Fruit fly (Drosophila melanogaster) whole organism, embryonic: ENCODE results near the gene CG15922.

Experiments
- Aef1 ChIP-seq: fragments of 200-800 bp; sonication (Bioruptor generic); IDR thresholded peaks from 3 replicates; pipeline ENCODE4 v1.3.6; 2022; ENCODE audit warnings: missing biosample characterization, missing genetic modification characterization
- CG1024 ChIP-seq: fragments of 200-800 bp; sonication (Bioruptor generic); IDR thresholded peaks from 2 replicates; pipeline ENCODE4 v1.3.6; 2022; ENCODE audit warnings: missing biosample characterization, missing genetic modification characterization
- CG10267 ChIP-seq: fragments of 200-800 bp; sonication (Bioruptor generic); optimal IDR thresholded peaks from 2 replicates; lab custom pipeline; 2018; ENCODE audit warnings: missing biosample characterization, mild to moderate bottlenecking, missing genetic modification characterization, moderate library complexity
- CG10959 ChIP-seq: fragments of 200-800 bp; sonication (Bioruptor generic); IDR thresholded peaks from 2 replicates; pipeline ENCODE4 v1.3.6; 2022; ENCODE audit warnings: missing biosample characterization, missing genetic modification characterization
- CG12071 ChIP-seq: fragments of 200-800 bp; sonication (Bioruptor generic); optimal IDR thresholded peaks from 3 replicates; lab custom pipeline; 2018; ENCODE audit warnings: missing biosample characterization, mild to moderate bottlenecking, missing genetic modification characterization
- CG1233 ChIP-seq: fragments of 200-800 bp; sonication (Bioruptor generic); optimal IDR thresholded peaks from 4 replicates; lab custom pipeline; 2018; ENCODE audit warnings: missing biosample characterization, mild to moderate bottlenecking, missing genetic modification characterization
- CG13287 ChIP-seq: fragments of 200-800 bp; sonication (Bioruptor generic); IDR thresholded peaks from 2 replicates; pipeline ENCODE4 v1.3.6; 2022; ENCODE audit warnings: missing biosample characterization, missing genetic modification characterization; ENCODE audit not compliant: partially characterized antibody
- CG13624 ChIP-seq: fragments of 200-800 bp; sonication (Bioruptor generic); optimal IDR thresholded peaks from 2 replicates; lab custom pipeline; 2016; ENCODE audit warnings: missing biosample characterization, missing genetic modification characterization
- CG15269 ChIP-seq: fragments of 200-800 bp; sonication (Bioruptor generic); optimal IDR thresholded peaks from 2 replicates; lab custom pipeline; 2018; ENCODE audit warnings: missing biosample characterization, mild to moderate bottlenecking, missing genetic modification characterization, moderate library complexity
- CG15601 ChIP-seq: fragments of 200-800 bp; sonication (Bioruptor generic); optimal IDR thresholded peaks from 3 replicates; lab custom pipeline; 2019; ENCODE audit warnings: missing biosample characterization, mild to moderate bottlenecking, missing genetic modification characterization, moderate library complexity
- CG17612 ChIP-seq: fragments of 200-800 bp; sonication (Bioruptor generic); IDR thresholded peaks from 2 replicates; pipeline ENCODE4 v1.3.6; 2022; ENCODE audit warnings: missing biosample characterization, missing genetic modification characterization
- CG1832 ChIP-seq: fragments of 200-800 bp; sonication (Bioruptor generic); optimal IDR thresholded peaks from 2 replicates; lab custom pipeline; 2017; ENCODE audit warnings: missing biosample characterization, mild to moderate bottlenecking, missing genetic modification characterization, inconsistent platforms
- CG18476 ChIP-seq: fragments of 200-800 bp; sonication (Bioruptor generic); optimal IDR thresholded peaks from 2 replicates; lab custom pipeline; 2016; ENCODE audit warnings: missing biosample characterization, mild to moderate bottlenecking, missing genetic modification characterization
- CG2116 ChIP-seq: fragments of 200-800 bp; sonication (Bioruptor generic); optimal IDR thresholded peaks from 3 replicates; lab custom pipeline; 2018; ENCODE audit warnings: missing biosample characterization, mild to moderate bottlenecking, missing genetic modification characterization
- CG32772 ChIP-seq: fragments of 200-800 bp; sonication (Bioruptor generic); IDR thresholded peaks from 2 replicates; pipeline ENCODE4 v1.3.6; 2022; ENCODE audit warnings: missing biosample characterization, missing genetic modification characterization
- CG5180 ChIP-seq: fragments of 200-800 bp; sonication (Bioruptor generic); optimal IDR thresholded peaks from 3 replicates; lab custom pipeline; 2017; ENCODE audit warnings: missing biosample characterization, missing genetic modification characterization, mild to moderate bottlenecking, moderate library complexity, missing genetic modification reagents
- CG6689 ChIP-seq: fragments of 200-800 bp; sonication (Bioruptor generic); IDR thresholded peaks from 2 replicates; pipeline ENCODE4 v1.3.6; 2022; ENCODE audit warnings: missing biosample characterization, missing genetic modification characterization
- CG8290 ChIP-seq, 3 experiments: fragments of 200-800 bp; sonication (Bioruptor generic); optimal IDR thresholded peaks; 2 replicates each; lab custom pipeline; 2016 to 2019; ENCODE audit warnings: missing biosample characterization in 3 of 3, missing genetic modification characterization in 3 of 3, mild to moderate bottlenecking in 2 of 3, moderate library complexity in 1 of 3
- CG9727 ChIP-seq: fragments of 200-800 bp; sonication (Bioruptor generic); optimal IDR thresholded peaks from 3 replicates; lab custom pipeline; 2017; ENCODE audit warnings: missing biosample characterization, mild to moderate bottlenecking, missing genetic modification characterization
- Dek ChIP-seq: fragments of 200-800 bp; sonication (Bioruptor generic); optimal IDR thresholded peaks from 3 replicates; lab custom pipeline; 2019; ENCODE audit warnings: missing biosample characterization, mild to moderate bottlenecking, missing genetic modification characterization, moderate library complexity
- Dref ChIP-seq: fragments of 200-800 bp; sonication (Bioruptor generic); IDR thresholded peaks from 2 replicates; pipeline ENCODE4 v1.3.6; 2022; ENCODE audit warnings: missing biosample characterization, missing genetic modification characterization
- Eip74EF ChIP-seq, 2 experiments: fragments of 200-800 bp in 1 of 2; fragments of >200 bp in 1 of 2; sonication (Bioruptor generic) in 1 of 2; optimal IDR thresholded peaks; 2 replicates each; lab custom pipeline; 2017 to 2019; ENCODE audit warnings: missing biosample characterization in 2 of 2, missing genetic modification characterization in 2 of 2, mild to moderate bottlenecking in 1 of 2, moderate library complexity in 1 of 2
- Ets65A ChIP-seq: fragments of 200-800 bp; sonication (Bioruptor generic); peaks from one replicate; lab custom pipeline; 2016; ENCODE audit warnings: missing biosample characterization, missing genetic modification characterization
- HHEX ChIP-seq: fragments of 200-800 bp; sonication (Bioruptor generic); optimal IDR thresholded peaks from 3 replicates; lab custom pipeline; 2017; ENCODE audit warnings: missing biosample characterization, mild to moderate bottlenecking, missing genetic modification characterization, missing genetic modification reagents
- MBD-R2 ChIP-seq: fragments of 200-800 bp; sonication (Bioruptor generic); IDR thresholded peaks from 2 replicates; pipeline ENCODE4 v1.3.6; 2022; ENCODE audit warnings: missing biosample characterization, missing genetic modification characterization
- MESR4 ChIP-seq: fragments of 200-800 bp; sonication (Bioruptor generic); optimal IDR thresholded peaks from 2 replicates; lab custom pipeline; 2018; ENCODE audit warnings: missing biosample characterization, mild to moderate bottlenecking, missing genetic modification characterization, moderate library complexity
- Optix ChIP-seq: fragments of 200-800 bp; sonication (Bioruptor generic); IDR thresholded peaks from 3 replicates; pipeline ENCODE4 v1.3.6; 2022; ENCODE audit warnings: missing biosample characterization, missing genetic modification characterization
- Ravus ChIP-seq: fragments of 200-800 bp; sonication (Bioruptor generic); IDR thresholded peaks from 2 replicates; pipeline ENCODE4 v1.3.6; 2022; ENCODE audit warnings: missing biosample characterization, missing genetic modification characterization
- Rfx ChIP-seq: fragments of 200-800 bp; sonication (Bioruptor generic); IDR thresholded peaks from 2 replicates; pipeline ENCODE4 v1.3.6; 2022; ENCODE audit warnings: missing biosample characterization, missing genetic modification characterization
- Xrp1 ChIP-seq: fragments of 200-800 bp; sonication (Bioruptor generic); IDR thresholded peaks from 2 replicates; pipeline ENCODE4 v1.3.6; 2022; ENCODE audit warnings: missing biosample characterization, missing genetic modification characterization
- br ChIP-seq: fragments of >200 bp; optimal IDR thresholded peaks from 2 replicates; lab custom pipeline; 2017
- dmrt11E ChIP-seq: fragments of 200-800 bp; sonication (Bioruptor generic); optimal IDR thresholded peaks from 3 replicates; lab custom pipeline; 2018; ENCODE audit warnings: missing biosample characterization, mild to moderate bottlenecking, missing genetic modification characterization, moderate library complexity
- dpn ChIP-seq, 2 experiments: fragments of 200-800 bp; sonication (Bioruptor generic); optimal IDR thresholded peaks; 3 replicates each; lab custom pipeline; 2016; ENCODE audit warnings: missing biosample characterization in 2 of 2, missing genetic modification characterization in 2 of 2
- esg ChIP-seq: fragments of 200-800 bp; sonication (Bioruptor generic); conservative IDR thresholded peaks from 2 replicates; pipeline ENCODE4 v1.3.6; 2022; ENCODE audit warnings: missing biosample characterization, missing genetic modification characterization
- eve ChIP-seq, 2 experiments: fragments of >200 bp; optimal IDR thresholded peaks; 2 replicates each; lab custom pipeline; 2017; ENCODE audit warnings: missing biosample characterization in 2 of 2, missing genetic modification characterization in 2 of 2
- gro ChIP-seq: fragments of 200-800 bp; sonication (Bioruptor generic); optimal IDR thresholded peaks from 2 replicates; lab custom pipeline; 2016; ENCODE audit warnings: missing biosample characterization, missing genetic modification characterization
- h ChIP-seq: fragments of >200 bp; optimal IDR thresholded peaks from 2 replicates; lab custom pipeline; 2017
- hb ChIP-seq: fragments of 200-800 bp; sonication (Bioruptor generic); IDR thresholded peaks from 3 replicates; pipeline ENCODE4 v1.3.6; 2022; ENCODE audit warnings: missing biosample characterization, missing genetic modification characterization; ENCODE audit not compliant: partially characterized antibody
- ind ChIP-seq: fragments of 200-800 bp; sonication (Bioruptor generic); optimal IDR thresholded peaks from 3 replicates; lab custom pipeline; 2016; ENCODE audit warnings: missing biosample characterization, missing genetic modification characterization
- lilli ChIP-seq: fragments of 200-800 bp; sonication (Bioruptor generic); optimal IDR thresholded peaks from 3 replicates; lab custom pipeline; 2016; ENCODE audit warnings: missing biosample characterization, missing genetic modification characterization
- oc ChIP-seq: fragments of 200-800 bp; sonication (Bioruptor generic); optimal IDR thresholded peaks from 2 replicates; lab custom pipeline; 2018; ENCODE audit warnings: missing biosample characterization, mild to moderate bottlenecking, missing genetic modification characterization, moderate library complexity
- pan ChIP-seq, 4 experiments: fragments of >200 bp in 3 of 4; fragments of 200-800 bp in 1 of 4; sonication (Bioruptor generic) in 1 of 4; optimal IDR thresholded peaks in 3 of 4; IDR thresholded peaks in 1 of 4; 2 replicates each; pipeline versions ENCODE4 v1.3.6 to Lab custom; 2017 to 2022; ENCODE audit warnings: missing biosample characterization in 2 of 4, missing genetic modification characterization in 2 of 4, mixed read lengths in 1 of 4
- scrt ChIP-seq: fragments of 200-800 bp; sonication (Bioruptor generic); optimal IDR thresholded peaks from 2 replicates; lab custom pipeline; 2018; ENCODE audit warnings: missing biosample characterization, mild to moderate bottlenecking, missing genetic modification characterization, moderate library complexity
- slp2 ChIP-seq: fragments of 200-800 bp; sonication (Bioruptor generic); optimal IDR thresholded peaks from 2 replicates; lab custom pipeline; 2016; ENCODE audit warnings: missing biosample characterization, missing genetic modification characterization
- sug ChIP-seq: fragments of 200-800 bp; optimal IDR thresholded peaks from 2 replicates; lab custom pipeline; 2019; ENCODE audit warnings: missing biosample characterization, mild to moderate bottlenecking, missing genetic modification characterization, moderate library complexity
- toy ChIP-seq: fragments of 200-800 bp; sonication (Bioruptor generic); IDR thresholded peaks from 2 replicates; pipeline ENCODE4 v1.3.6; 2022; ENCODE audit warnings: missing biosample characterization, missing genetic modification characterization
- tup ChIP-seq: fragments of 200-800 bp; sonication (Bioruptor generic); optimal IDR thresholded peaks from 2 replicates; lab custom pipeline; 2016; ENCODE audit warnings: missing biosample characterization, mild to moderate bottlenecking, missing genetic modification characterization, moderate library complexity
- wor ChIP-seq: fragments of 200-800 bp; sonication (Bioruptor generic); IDR thresholded peaks from 2 replicates; pipeline ENCODE4 v1.3.6; 2022; ENCODE audit warnings: missing biosample characterization, missing genetic modification characterization
- zfh1 ChIP-seq: fragments of 200-800 bp; sonication (Bioruptor generic); IDR thresholded peaks from 3 replicates; pipeline ENCODE4 v1.3.6; 2022; ENCODE audit warnings: missing biosample characterization, missing genetic modification characterization

Gene CG15922

DNA sequence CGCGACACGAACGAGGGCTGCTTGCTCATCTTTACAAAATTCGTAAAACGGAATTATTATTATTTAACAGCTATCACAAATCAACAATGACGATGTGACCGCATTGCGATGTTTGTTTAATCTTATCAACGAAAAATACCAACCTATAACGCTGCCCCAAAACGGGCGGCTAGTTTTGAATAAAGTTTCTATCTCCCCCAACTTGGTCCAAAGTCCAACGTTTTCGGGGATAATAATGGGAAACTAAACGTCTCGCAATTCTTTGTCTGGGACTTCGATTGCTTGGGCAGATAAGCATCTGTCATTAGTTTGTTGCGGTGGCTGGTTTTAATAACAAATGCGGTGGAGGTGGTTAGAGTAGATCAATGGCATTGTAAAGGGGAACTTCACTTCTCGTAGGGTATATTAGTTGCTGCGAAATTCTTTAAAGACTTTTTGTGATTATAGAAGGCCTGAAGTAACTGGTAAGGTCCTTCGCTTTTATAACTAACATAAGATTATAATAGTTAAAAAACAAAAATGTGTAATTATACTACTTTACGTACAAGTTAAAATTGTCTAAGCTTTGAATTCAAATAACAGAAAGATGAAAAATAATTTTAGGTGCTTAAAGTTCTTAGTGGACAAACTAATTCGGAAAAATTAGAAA, at the start of gene CG15922:
Gene CG15922, minus strand, starts transcription at position 262 of the 649 bp plus-strand sequence.
- TF ChIP-seq CG15601 (tag; lab: Kevin White, UChicago) (peak; percentile 17), slp2 (no peak), Ravus (GFP tag; lab: Robert Waterston, UW) (no peak), CG13287 (GFP tag; lab: Robert Waterston, UW) (no peak), CG5180 (GFP tag; lab: Kevin White, UChicago) (peak; percentile 31), pan (optimal IDR thresholded peaks at IDR 0.05; lab: Kevin White, UChicago) (no peak), pan (GFP tag; optimal IDR thresholded peaks at IDR 0.05 in 1 of 2, IDR thresholded peaks at IDR 0.05 in 1 of 2) (peak in 1 of 2 experiments; percentile 34), h (lab: Kevin White, UChicago) (no peak), toy (GFP tag; lab: Robert Waterston, UW) (no peak), Xrp1 (GFP tag; lab: Robert Waterston, UW) (0 out of 2 replicates have a peak, but pooled peaks have one; percentile 8), CG9727 (GFP tag; lab: Kevin White, UChicago) (peak; percentile 14), Aef1 (GFP tag; lab: Robert Waterston, UW) (peak; percentile 23; the same call in 1 of the 3 replicates), dmrt11E (tag; lab: Kevin White, UChicago) (no peak), CG32772 (no peak), Ets65A (no peak), Dek (tag; lab: Kevin White, UChicago) (no peak), Rfx (peak; percentile 34; the same call in 1 of the 2 replicates), CG18476 (GFP tag; lab: Kevin White, UChicago) (no peak), CG12071 (GFP tag; lab: Kevin White, UChicago) (no peak), tup (GFP tag; lab: Kevin White, UChicago) (no peak), lilli (GFP tag; lab: Kevin White, UChicago) (peak; percentile 44), MESR4 (peak; percentile 32), esg (GFP tag; lab: Robert Waterston, UW) (0 out of 2 replicates have a peak, but pooled peaks have one; percentile 19), CG2116 (peak; percentile 0), wor (GFP tag; lab: Robert Waterston, UW) (0 out of 2 replicates have a peak, but pooled peaks have one; percentile 13), CG10959 (no peak), ind (GFP tag; lab: Kevin White, UChicago) (no peak), CG1233 (GFP tag; lab: Kevin White, UChicago) (peak; percentile 6), CG8290 (GFP tag; optimal IDR thresholded peaks at IDR 0.05; lab: Kevin White, UChicago) (no peak), CG8290 (tag; optimal IDR thresholded peaks at IDR 0.05; lab: Kevin White, UChicago) (peak in 1 of 2 experiments; percentile 23), CG10267 (tag; lab: Kevin White, UChicago) (peak; percentile 1), br (lab: Kevin White, UChicago) (no peak), Eip74EF (GFP tag; optimal IDR thresholded peaks at IDR 0.05; lab: Kevin White, UChicago) (no peak), gro (GFP tag; lab: Kevin White, UChicago) (peak; percentile 12), hb (GFP tag; lab: Robert Waterston, UW) (no peak), dpn (GFP tag; optimal IDR thresholded peaks at IDR 0.05; lab: Kevin White, UChicago) (peak; percentile 17 to 27), oc (tag; lab: Kevin White, UChicago) (no peak), MBD-R2 (GFP tag; lab: Robert Waterston, UW) (peak; percentile 53), HHEX (GFP tag; lab: Kevin White, UChicago) (no peak), Optix (GFP tag; lab: Robert Waterston, UW) (no peak), CG13624 (GFP tag; lab: Kevin White, UChicago) (no peak), CG1024 (no peak), Dref (GFP tag; lab: Robert Waterston, UW) (no peak), scrt (no peak), zfh1 (GFP tag; lab: Robert Waterston, UW) (no peak), sug (tag; lab: Kevin White, UChicago) (peak; percentile 49), eve (GFP tag; optimal IDR thresholded peaks at IDR 0.05; lab: Kevin White, UChicago) (no peak), CG1832 (GFP tag; lab: Kevin White, UChicago) (no peak), CG15269 (tag; lab: Kevin White, UChicago) (peak; percentile 31), CG17612 (no peak), CG6689 (0 out of 2 replicates have a peak, but pooled peaks have one; percentile 22)
